Fruit fly (Drosophila melanogaster) whole organism, embryonic: ENCODE results near the gene CG10376.
A peak's percentile ranks its signal among the peaks of the same experiment; 100 is the strongest.

Experiments used
- Asciz ChIP-seq: fragments of 200-800 bp; sonication (Bioruptor generic); optimal IDR thresholded peaks from 2 replicates; lab custom pipeline; 2017; ENCODE audit warnings: missing biosample characterization, mild to moderate bottlenecking, missing genetic modification characterization, missing genetic modification reagents
- Bteb2 ChIP-seq: fragments of 200-800 bp; sonication (Bioruptor generic); optimal IDR thresholded peaks from 2 replicates; lab custom pipeline; 2016; ENCODE audit warnings: missing biosample characterization, missing genetic modification characterization
- CG10147 ChIP-seq: fragments of 200-800 bp; sonication (Bioruptor generic); optimal IDR thresholded peaks from 2 replicates; lab custom pipeline; 2019; ENCODE audit warnings: missing biosample characterization, mild to moderate bottlenecking, missing genetic modification characterization, moderate library complexity
- CG11695 ChIP-seq: fragments of 200-800 bp; sonication (Bioruptor generic); IDR thresholded peaks from 3 replicates; pipeline ENCODE4 v1.3.6; 2022; ENCODE audit warnings: missing biosample characterization, missing genetic modification characterization
- CG12219 ChIP-seq: fragments of 200-800 bp; sonication (Bioruptor generic); optimal IDR thresholded peaks from 3 replicates; lab custom pipeline; 2018; ENCODE audit warnings: missing biosample characterization, mild to moderate bottlenecking, missing genetic modification characterization
- CG12391 ChIP-seq: fragments of 200-800 bp; sonication (Bioruptor generic); optimal IDR thresholded peaks from 3 replicates; lab custom pipeline; 2018; ENCODE audit warnings: missing biosample characterization, mild to moderate bottlenecking, missing genetic modification characterization, moderate library complexity
- CG1603 ChIP-seq: fragments of 200-800 bp; sonication (Bioruptor generic); optimal IDR thresholded peaks from 2 replicates; lab custom pipeline; 2019; ENCODE audit warnings: missing biosample characterization, mild to moderate bottlenecking, missing genetic modification characterization, moderate library complexity
- CG2202 ChIP-seq: fragments of 200-800 bp; sonication (Bioruptor generic); optimal IDR thresholded peaks from 2 replicates; lab custom pipeline; 2018; ENCODE audit warnings: missing biosample characterization, mild to moderate bottlenecking, missing genetic modification characterization
- CG2712 ChIP-seq: fragments of 200-800 bp; optimal IDR thresholded peaks from 3 replicates; lab custom pipeline; 2019; ENCODE audit warnings: missing biosample characterization, mild to moderate bottlenecking, missing genetic modification characterization, moderate library complexity
- CG3281 ChIP-seq: fragments of 200-800 bp; sonication (Bioruptor generic); optimal IDR thresholded peaks from 3 replicates; lab custom pipeline; 2017; ENCODE audit warnings: missing biosample characterization, mild to moderate bottlenecking, missing genetic modification characterization
- CG5180 ChIP-seq: fragments of 200-800 bp; sonication (Bioruptor generic); optimal IDR thresholded peaks from 3 replicates; lab custom pipeline; 2017; ENCODE audit warnings: missing biosample characterization, missing genetic modification characterization, mild to moderate bottlenecking, moderate library complexity, missing genetic modification reagents
- CG8924 ChIP-seq: fragments of 200-800 bp; optimal IDR thresholded peaks from 3 replicates; lab custom pipeline; 2019; ENCODE audit warnings: missing biosample characterization, mild to moderate bottlenecking, missing genetic modification characterization, moderate library complexity
- CG9876 ChIP-seq: fragments of 200-800 bp; sonication (Bioruptor generic); optimal IDR thresholded peaks from 2 replicates; lab custom pipeline; 2016; ENCODE audit warnings: missing biosample characterization, missing genetic modification characterization
- Deaf1 ChIP-seq: fragments of 200-800 bp; optimal IDR thresholded peaks from 3 replicates; lab custom pipeline; 2019; ENCODE audit warnings: missing biosample characterization, mild to moderate bottlenecking, missing genetic modification characterization, moderate library complexity
- Dll ChIP-seq: fragments of 200-800 bp; sonication (Bioruptor generic); IDR thresholded peaks from 4 replicates; pipeline ENCODE4 v1.3.6; 2022; ENCODE audit warnings: missing biosample characterization, missing genetic modification characterization; ENCODE audit not compliant: partially characterized antibody
- Doc3 ChIP-seq: fragments of 200-800 bp; sonication (Bioruptor generic); IDR thresholded peaks from 3 replicates; pipeline ENCODE4 v1.3.6; 2022; ENCODE audit warnings: missing biosample characterization, missing genetic modification characterization; ENCODE audit not compliant: partially characterized antibody
- Drgx ChIP-seq: fragments of 200-800 bp; sonication (Bioruptor generic); IDR thresholded peaks from 2 replicates; pipeline ENCODE4 v1.3.6; 2022; ENCODE audit warnings: missing biosample characterization, missing genetic modification characterization
- E2f2 ChIP-seq: fragments of 200-800 bp; sonication (Bioruptor generic); IDR thresholded peaks from 2 replicates; pipeline ENCODE4 v1.3.6; 2022; ENCODE audit warnings: missing biosample characterization, missing genetic modification characterization
- Gsc ChIP-seq: fragments of 200-800 bp; sonication (Bioruptor generic); IDR thresholded peaks from 2 replicates; pipeline ENCODE4 v1.3.6; 2022; ENCODE audit warnings: missing biosample characterization, missing genetic modification characterization
- H15 ChIP-seq: fragments of 200-800 bp; sonication (Bioruptor generic); IDR thresholded peaks from 3 replicates; pipeline ENCODE4 v1.3.6; 2022; ENCODE audit warnings: missing biosample characterization, missing genetic modification characterization
- HLH3B ChIP-seq: fragments of 200-800 bp; sonication (Bioruptor generic); IDR thresholded peaks from 2 replicates; pipeline ENCODE4 v1.3.6; 2022; ENCODE audit warnings: missing biosample characterization, missing genetic modification characterization
- Mes4 ChIP-seq: fragments of 200-800 bp; sonication (Bioruptor generic); optimal IDR thresholded peaks from 2 replicates; lab custom pipeline; 2016; ENCODE audit warnings: missing biosample characterization, missing genetic modification characterization
- Pdp1 ChIP-seq, 2 experiments: fragments of 200-800 bp; sonication (Bioruptor generic); optimal IDR thresholded peaks; 3 replicates each; lab custom pipeline; 2016; ENCODE audit warnings: missing biosample characterization in 2 of 2, missing genetic modification characterization in 2 of 2, mild to moderate bottlenecking in 1 of 2, moderate library complexity in 1 of 2
- Ssrp ChIP-seq: fragments of 200-800 bp; sonication (Bioruptor generic); optimal IDR thresholded peaks from 2 replicates; lab custom pipeline; 2018; ENCODE audit warnings: missing biosample characterization, mild to moderate bottlenecking, missing genetic modification characterization, moderate library complexity
- amos ChIP-seq: fragments of 200-800 bp; sonication (Bioruptor generic); IDR thresholded peaks from 2 replicates; pipeline ENCODE4 v1.3.6; 2022; ENCODE audit warnings: missing biosample characterization, missing genetic modification characterization; ENCODE audit not compliant: partially characterized antibody
- aop ChIP-seq: fragments of 200-800 bp; sonication (Bioruptor generic); IDR thresholded peaks from 2 replicates; pipeline ENCODE4 v1.3.6; 2022; ENCODE audit warnings: missing biosample characterization, missing genetic modification characterization
- bcd ChIP-seq: fragments of 200-800 bp; sonication (Bioruptor generic); optimal IDR thresholded peaks from 2 replicates; lab custom pipeline; 2017; ENCODE audit warnings: missing biosample characterization, mild to moderate bottlenecking, missing genetic modification characterization
- br ChIP-seq: fragments of >200 bp; optimal IDR thresholded peaks from 2 replicates; lab custom pipeline; 2017
- chn ChIP-seq: fragments of 200-800 bp; sonication (Bioruptor generic); optimal IDR thresholded peaks from 2 replicates; lab custom pipeline; 2016; ENCODE audit warnings: missing biosample characterization, missing genetic modification characterization
- ci ChIP-seq: fragments of 200-800 bp; sonication (Bioruptor generic); IDR thresholded peaks from 3 replicates; pipeline ENCODE4 v1.3.6; 2022; ENCODE audit warnings: missing biosample characterization, missing genetic modification characterization
- eyg ChIP-seq: fragments of 200-800 bp; sonication (Bioruptor generic); optimal IDR thresholded peaks from 3 replicates; lab custom pipeline; 2016; ENCODE audit warnings: missing biosample characterization, missing genetic modification characterization
- gfzf ChIP-seq: fragments of 200-800 bp; sonication (Bioruptor generic); optimal IDR thresholded peaks from 2 replicates; lab custom pipeline; 2016; ENCODE audit warnings: missing biosample characterization, mild to moderate bottlenecking, missing genetic modification characterization, moderate library complexity
- grau ChIP-seq: fragments of 200-800 bp; optimal IDR thresholded peaks from 3 replicates; lab custom pipeline; 2019; ENCODE audit warnings: missing biosample characterization, mild to moderate bottlenecking, missing genetic modification characterization, moderate library complexity
- grn ChIP-seq: fragments of 200-800 bp; sonication (Bioruptor generic); optimal IDR thresholded peaks from 3 replicates; lab custom pipeline; 2017; ENCODE audit warnings: missing biosample characterization, missing genetic modification characterization
- gt ChIP-seq: fragments of 200-800 bp; sonication (Bioruptor generic); IDR thresholded peaks from 2 replicates; pipeline ENCODE4 v1.3.6; 2022; ENCODE audit warnings: missing biosample characterization, missing genetic modification characterization
- insv ChIP-seq, 2 experiments: fragments of 200-800 bp; sonication (Bioruptor generic); optimal IDR thresholded peaks; 3 replicates each; lab custom pipeline; 2016 to 2018; ENCODE audit warnings: missing biosample characterization in 2 of 2, missing genetic modification characterization in 2 of 2
- jing ChIP-seq: fragments of 200-800 bp; sonication (Bioruptor generic); optimal IDR thresholded peaks from 2 replicates; lab custom pipeline; 2018; ENCODE audit warnings: missing biosample characterization, mild to moderate bottlenecking, missing genetic modification characterization
- jumu ChIP-seq: fragments of 200-800 bp; sonication (Bioruptor generic); optimal IDR thresholded peaks from 3 replicates; lab custom pipeline; 2016; ENCODE audit warnings: missing biosample characterization, missing genetic modification characterization
- kay ChIP-seq: fragments of 200-800 bp; sonication (Bioruptor generic); optimal IDR thresholded peaks from 2 replicates; lab custom pipeline; 2016; ENCODE audit warnings: missing biosample characterization, missing genetic modification characterization
- knrl ChIP-seq: fragments of 200-800 bp; sonication (Bioruptor generic); IDR thresholded peaks from 3 replicates; pipeline ENCODE4 v1.3.6; 2022; ENCODE audit warnings: missing biosample characterization, missing genetic modification characterization; ENCODE audit not compliant: partially characterized antibody
- lab ChIP-seq: fragments of 200-800 bp; sonication (Bioruptor generic); optimal IDR thresholded peaks from 3 replicates; lab custom pipeline; 2017; ENCODE audit warnings: missing biosample characterization, missing genetic modification characterization, mild to moderate bottlenecking, moderate library complexity, missing genetic modification reagents
- pan ChIP-seq, 4 experiments: fragments of >200 bp in 3 of 4; fragments of 200-800 bp in 1 of 4; sonication (Bioruptor generic) in 1 of 4; optimal IDR thresholded peaks in 3 of 4; IDR thresholded peaks in 1 of 4; 2 replicates each; pipeline versions ENCODE4 v1.3.6 to Lab custom; 2017 to 2022; ENCODE audit warnings: missing biosample characterization in 2 of 4, missing genetic modification characterization in 2 of 4, mixed read lengths in 1 of 4
- scrt ChIP-seq: fragments of 200-800 bp; sonication (Bioruptor generic); optimal IDR thresholded peaks from 2 replicates; lab custom pipeline; 2018; ENCODE audit warnings: missing biosample characterization, mild to moderate bottlenecking, missing genetic modification characterization, moderate library complexity
- seq ChIP-seq: fragments of 200-800 bp; sonication (Bioruptor generic); IDR thresholded peaks from 2 replicates; pipeline ENCODE4 v1.3.6; 2022; ENCODE audit warnings: missing biosample characterization, missing genetic modification characterization
- sisA ChIP-seq: fragments of 200-800 bp; sonication (Bioruptor generic); IDR thresholded peaks from 2 replicates; pipeline ENCODE4 v1.3.6; 2022; ENCODE audit warnings: missing biosample characterization, missing genetic modification characterization
- tio ChIP-seq: fragments of 200-800 bp; sonication (Bioruptor generic); optimal IDR thresholded peaks from 2 replicates; lab custom pipeline; 2017; ENCODE audit warnings: missing biosample characterization, missing genetic modification characterization, inconsistent platforms
- tll ChIP-seq, 2 experiments: fragments of 200-800 bp in 1 of 2; fragments of >200 bp in 1 of 2; sonication (Bioruptor generic) in 1 of 2; optimal IDR thresholded peaks; 2 replicates each; lab custom pipeline; 2017 to 2019; ENCODE audit warnings: missing biosample characterization in 2 of 2, missing genetic modification characterization in 2 of 2, mild to moderate bottlenecking in 1 of 2, moderate library complexity in 1 of 2
- yki ChIP-seq: fragments of >200 bp; optimal IDR thresholded peaks from 3 replicates; lab custom pipeline; 2018
- zen2 ChIP-seq: fragments of 200-800 bp; sonication (Bioruptor generic); IDR thresholded peaks from 3 replicates; pipeline ENCODE4 v1.3.6; 2022; ENCODE audit warnings: missing biosample characterization, missing genetic modification characterization; ENCODE audit not compliant: partially characterized antibody

Gene CG10376

DNA sequence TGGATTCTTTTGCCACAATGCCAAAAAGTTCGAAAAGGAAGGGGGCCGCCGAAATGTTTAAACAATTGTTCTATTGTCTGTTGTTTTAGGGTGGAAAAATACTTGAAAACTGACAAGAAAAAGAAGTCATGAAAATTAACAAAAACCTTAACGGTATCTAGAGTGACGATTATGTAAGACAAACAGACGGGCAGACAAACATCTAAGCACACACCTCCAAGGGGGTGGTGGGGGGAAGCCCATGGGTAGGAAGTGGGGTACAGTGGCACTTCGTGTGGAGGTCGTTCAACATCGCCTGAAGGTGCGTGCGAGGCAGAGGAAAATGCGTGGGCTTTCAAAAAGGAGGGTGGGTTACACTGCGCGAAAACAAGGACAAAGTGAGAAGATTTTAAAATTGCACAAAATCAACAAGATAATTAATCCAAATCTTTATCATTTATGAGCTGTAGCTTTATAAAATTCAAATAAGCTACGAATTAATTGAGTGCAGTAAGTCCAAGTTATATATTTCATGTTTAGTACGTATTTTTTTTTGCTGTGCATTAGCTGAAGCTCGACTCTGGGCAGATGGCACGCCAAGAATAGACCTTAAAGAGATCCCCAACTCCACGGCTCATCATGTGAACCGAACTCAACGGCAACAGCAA is 14.6 kb upstream of the CG10376 start (continued):
- TF ChIP-seq CG3281 (GFP tag; lab: Kevin White, UChicago) (no peak), CG2712 (tag; lab: Kevin White, UChicago) (peak; percentile 31), Dll (GFP tag; lab: Robert Waterston, UW) (no peak), CG12219 (GFP tag; lab: Kevin White, UChicago) (peak; percentile 24), CG8924 (peak; percentile 28), Doc3 (GFP tag; lab: Robert Waterston, UW) (no peak), CG11695 (GFP tag; lab: Robert Waterston, UW) (0 out of 3 replicates have a peak, but pooled peaks have one; percentile 31), Asciz (GFP tag; lab: Kevin White, UChicago) (peak; percentile 50), jing (GFP tag; lab: Kevin White, UChicago) (peak; percentile 19), pan (optimal IDR thresholded peaks at IDR 0.05; lab: Kevin White, UChicago) (no peak), pan (GFP tag; optimal IDR thresholded peaks at IDR 0.05 in 1 of 2, IDR thresholded peaks at IDR 0.05 in 1 of 2) (peak in 1 of 2 experiments; percentile 30), jumu (no peak), tll (GFP tag; optimal IDR thresholded peaks at IDR 0.05; lab: Kevin White, UChicago) (no peak), E2f2 (GFP tag; lab: Robert Waterston, UW) (0 out of 2 replicates have a peak, but pooled peaks have one; percentile 10), CG1603 (peak; percentile 17), knrl (GFP tag; lab: Robert Waterston, UW) (no peak), Drgx (peak; percentile 32; the same call in 1 of the 2 replicates), kay (GFP tag; lab: Kevin White, UChicago) (no peak), CG10147 (GFP tag; lab: Kevin White, UChicago) (no peak), br (lab: Kevin White, UChicago) (no peak), grau (tag; lab: Kevin White, UChicago) (peak; percentile 30), Gsc (no peak), gfzf (no peak), tio (GFP tag; lab: Kevin White, UChicago) (peak; percentile 1), aop (0 out of 2 replicates have a peak, but pooled peaks have one; percentile 34), zen2 (GFP tag; lab: Robert Waterston, UW) (no peak), grn (peak; percentile 45), amos (GFP tag; lab: Robert Waterston, UW) (no peak), HLH3B (GFP tag; lab: Robert Waterston, UW) (no peak), gt (GFP tag; lab: Robert Waterston, UW) (no peak), CG2202 (peak; percentile 6), CG5180 (GFP tag; lab: Kevin White, UChicago) (peak; percentile 5), H15 (GFP tag; lab: Robert Waterston, UW) (no peak), CG12391 (no peak), insv (GFP tag; optimal IDR thresholded peaks at IDR 0.05; lab: Kevin White, UChicago) (no peak), lab (GFP tag; lab: Kevin White, UChicago) (peak; percentile 54), eyg (GFP tag; lab: Kevin White, UChicago) (no peak), sisA (GFP tag; lab: Robert Waterston, UW) (peak; percentile 30), seq (GFP tag; lab: Robert Waterston, UW) (peak; percentile 41; the same call in 1 of the 2 replicates), CG9876 (GFP tag; lab: Kevin White, UChicago) (no peak), scrt (GFP tag; lab: Kevin White, UChicago) (no peak), Ssrp (tag; lab: Kevin White, UChicago) (no peak), Bteb2 (no peak), yki (lab: Kevin White, UChicago) (no peak), Pdp1 (GFP tag; optimal IDR thresholded peaks at IDR 0.05; lab: Kevin White, UChicago) (peak in 1 of 2 experiments; percentile 73), ci (0 out of 3 replicates have a peak, but pooled peaks have one; percentile 33), Deaf1 (tag; lab: Kevin White, UChicago) (peak; percentile 43), Mes4 (GFP tag; lab: Kevin White, UChicago) (no peak), chn (no peak), bcd (peak; percentile 25)
